Fruit fly (Drosophila melanogaster) whole organism, pupa: Measurements from ENCODE around the gene fipi.

Experiments used
- CG10348 ChIP-seq: fragments of 200-800 bp; sonication (Bioruptor generic); IDR thresholded peaks from 2 replicates; pipeline ENCODE4 v1.3.6; 2022; ENCODE audit warnings: missing biosample characterization, missing genetic modification characterization
- CG12605 ChIP-seq: fragments of 200-800 bp; sonication (Bioruptor generic); IDR thresholded peaks from 2 replicates; pipeline ENCODE4 v1.3.6; 2022; ENCODE audit warnings: missing biosample characterization, missing genetic modification characterization
- CG13204 ChIP-seq: fragments of 200-800 bp; sonication (Bioruptor generic); optimal IDR thresholded peaks from 2 replicates; lab custom pipeline; 2018; ENCODE audit warnings: missing biosample characterization, mild to moderate bottlenecking, missing genetic modification characterization, moderate library complexity
- CG14655 ChIP-seq: fragments of 200-800 bp; sonication (Bioruptor generic); optimal IDR thresholded peaks from 3 replicates; lab custom pipeline; 2017; ENCODE audit warnings: mild to moderate bottlenecking, missing biosample characterization, missing genetic modification reagents, missing genetic modification characterization
- CG15710 ChIP-seq: fragments of 200-800 bp; sonication (Bioruptor generic); optimal IDR thresholded peaks from 2 replicates; lab custom pipeline; 2018; ENCODE audit warnings: missing biosample characterization, mild to moderate bottlenecking, missing genetic modification characterization, moderate library complexity
- CG17806 ChIP-seq: fragments of 200-800 bp; sonication (Bioruptor generic); optimal IDR thresholded peaks from 2 replicates; lab custom pipeline; 2018; ENCODE audit warnings: missing biosample characterization, mild to moderate bottlenecking, missing genetic modification characterization, moderate library complexity
- CG32121 ChIP-seq: fragments of 200-800 bp; sonication (Bioruptor generic); IDR thresholded peaks from 2 replicates; pipeline ENCODE4 v1.3.6; 2022; ENCODE audit warnings: missing biosample characterization, missing genetic modification characterization
- CG34367 ChIP-seq: fragments of 200-800 bp; sonication (Bioruptor generic); optimal IDR thresholded peaks from 2 replicates; lab custom pipeline; 2018; ENCODE audit warnings: missing biosample characterization, mild to moderate bottlenecking, missing genetic modification characterization
- CG4496 ChIP-seq: fragments of 200-800 bp; sonication (Bioruptor generic); IDR thresholded peaks from 3 replicates; pipeline ENCODE4 v1.3.6; 2022; ENCODE audit warnings: missing biosample characterization, missing genetic modification characterization
- CG8159 ChIP-seq: fragments of 200-800 bp; sonication (Bioruptor generic); optimal IDR thresholded peaks from 3 replicates; lab custom pipeline; 2018; ENCODE audit warnings: missing biosample characterization, mild to moderate bottlenecking, missing genetic modification characterization, moderate library complexity
- CG8301 ChIP-seq: fragments of 200-800 bp; sonication (Bioruptor generic); optimal IDR thresholded peaks from 2 replicates; lab custom pipeline; 2018; ENCODE audit warnings: missing biosample characterization, mild to moderate bottlenecking, missing genetic modification characterization
- CG9948 ChIP-seq: fragments of 200-800 bp; sonication (Bioruptor generic); optimal IDR thresholded peaks from 2 replicates; lab custom pipeline; 2018; ENCODE audit warnings: missing biosample characterization, mild to moderate bottlenecking, missing genetic modification characterization, moderate library complexity
- D1 ChIP-seq: fragments of 200-800 bp; sonication (Bioruptor generic); optimal IDR thresholded peaks from 2 replicates; lab custom pipeline; 2018; ENCODE audit warnings: missing biosample characterization, mild to moderate bottlenecking, missing genetic modification characterization, moderate library complexity
- EcR ChIP-seq: fragments of 200-800 bp; sonication (Bioruptor generic); optimal IDR thresholded peaks from 3 replicates; lab custom pipeline; 2019; ENCODE audit warnings: missing biosample characterization, missing genetic modification characterization, mild to moderate bottlenecking, moderate library complexity, missing genetic modification reagents
- Ets98B ChIP-seq: fragments of 200-800 bp; sonication (Bioruptor generic); IDR thresholded peaks from 2 replicates; pipeline ENCODE4 v1.3.6; 2022; ENCODE audit warnings: missing biosample characterization, missing genetic modification characterization
- Pif1A ChIP-seq: fragments of 200-800 bp; sonication (Bioruptor generic); optimal IDR thresholded peaks from 3 replicates; lab custom pipeline; 2016; ENCODE audit warnings: missing biosample characterization, missing genetic modification characterization
- Pif1B ChIP-seq: fragments of 200-800 bp; sonication (Bioruptor generic); optimal IDR thresholded peaks from 3 replicates; lab custom pipeline; 2016; ENCODE audit warnings: missing biosample characterization, missing genetic modification characterization
- Snoo ChIP-seq: fragments of 200-800 bp; sonication (Bioruptor generic); optimal IDR thresholded peaks from 3 replicates; lab custom pipeline; 2017; ENCODE audit warnings: missing biosample characterization, mild to moderate bottlenecking, missing genetic modification characterization, inconsistent platforms
- fd96Ca ChIP-seq: fragments of 200-800 bp; sonication (Bioruptor generic); IDR thresholded peaks from 3 replicates; pipeline ENCODE4 v1.3.6; 2022; ENCODE audit warnings: missing biosample characterization, missing genetic modification characterization
- gl ChIP-seq: fragments of 200-800 bp; sonication (Bioruptor generic); optimal IDR thresholded peaks from 2 replicates; lab custom pipeline; 2018; ENCODE audit warnings: missing biosample characterization, mild to moderate bottlenecking, missing genetic modification characterization
- rn ChIP-seq: fragments of 200-800 bp; sonication (Bioruptor generic); IDR thresholded peaks from 2 replicates; pipeline ENCODE4 v1.3.6; 2022; ENCODE audit warnings: missing biosample characterization, missing genetic modification characterization

fipi gene

DNA sequence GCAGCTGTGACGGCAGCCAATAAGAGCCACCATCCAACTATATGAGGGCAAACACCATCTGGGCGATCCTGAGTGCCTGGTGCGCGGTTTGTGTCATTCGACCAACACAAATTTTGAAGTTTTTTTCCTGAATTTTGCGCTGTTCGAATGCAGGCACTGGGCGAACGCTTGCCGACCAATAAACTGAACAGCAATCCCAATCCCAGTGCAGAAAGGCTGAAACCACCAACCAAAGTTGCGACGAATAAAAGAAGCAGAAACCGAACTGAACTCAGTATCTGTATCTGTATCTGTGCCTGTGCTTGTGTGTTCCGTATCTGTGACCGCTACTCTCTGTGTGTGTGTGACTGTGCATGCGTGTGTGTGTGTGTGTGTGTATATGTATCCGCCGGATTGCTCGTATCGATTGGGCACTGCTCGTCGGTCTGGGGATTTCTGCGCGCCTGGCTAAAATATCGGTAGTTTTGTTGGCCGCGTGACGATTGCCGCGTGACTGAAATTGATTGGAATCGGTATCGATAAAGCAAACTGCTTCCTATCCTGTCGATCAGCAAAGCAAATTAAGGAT lies 17.7 kb upstream of the fipi start:
- TF ChIP-seq CG9948 (tag; lab: Kevin White, UChicago) (no peak), Snoo (tag; lab: Kevin White, UChicago) (no peak), Pif1B (GFP tag; lab: Kevin White, UChicago) (no peak), CG34367 (tag; lab: Kevin White, UChicago) (no peak), CG8301 (tag; lab: Kevin White, UChicago) (no peak), CG8159 (tag; lab: Kevin White, UChicago) (no peak), CG17806 (tag; lab: Kevin White, UChicago) (no peak), Ets98B (GFP tag; lab: Robert Waterston, UW) (peak; percentile 73; the same call in 1 of the 2 replicates), rn (no peak), CG32121 (peak; percentile 65), CG14655 (GFP tag; lab: Kevin White, UChicago) (no peak), CG13204 (GFP tag; lab: Kevin White, UChicago) (peak; percentile 30), EcR (peak; percentile 89), fd96Ca (peak; percentile 75; the same call in 2 of the 3 replicates), CG12605 (GFP tag; lab: Robert Waterston, UW) (no peak), Pif1A (GFP tag; lab: Kevin White, UChicago) (no peak), CG4496 (peak; percentile 55; the same call in 1 of the 3 replicates), CG15710 (no peak), D1 (tag; lab: Kevin White, UChicago) (peak; percentile 12), CG10348 (no peak), gl (tag; lab: Kevin White, UChicago) (peak; percentile 37)

dm6 chr2L:4810697-4811490 lies 17.1 kb upstream of the fipi start:
- peak; percentile 62 for TF ChIP-seq CG8301 (tag; lab: Kevin White, UChicago)
- TF ChIP-seq gl (tag; lab: Kevin White, UChicago): no peak
- no peak for TF ChIP-seq CG12605 (GFP tag; lab: Robert Waterston, UW)
- TF ChIP-seq CG8159 (tag; lab: Kevin White, UChicago): peak; percentile 81
- 0 out of 2 replicates have a peak, but pooled peaks have one; percentile 10 for TF ChIP-seq Ets98B (GFP tag; lab: Robert Waterston, UW)
- TF ChIP-seq CG14655 (GFP tag; lab: Kevin White, UChicago): peak; percentile 80
- TF ChIP-seq EcR: peak; percentile 61
- peak; percentile 58 for TF ChIP-seq CG15710
- peak; percentile 10 for TF ChIP-seq CG17806 (tag; lab: Kevin White, UChicago)
- no peak for TF ChIP-seq D1 (tag; lab: Kevin White, UChicago)
- 0 out of 3 replicates have a peak, but pooled peaks have one; percentile 14 for TF ChIP-seq CG4496
- peak; percentile 67 for TF ChIP-seq Snoo (tag; lab: Kevin White, UChicago)
- TF ChIP-seq CG34367 (tag; lab: Kevin White, UChicago): peak; percentile 6
- peak; percentile 54 for TF ChIP-seq Pif1B (GFP tag; lab: Kevin White, UChicago)
- TF ChIP-seq CG9948 (tag; lab: Kevin White, UChicago): peak; percentile 56
- no peak for TF ChIP-seq rn
- no peak for TF ChIP-seq CG10348
- TF ChIP-seq CG13204 (GFP tag; lab: Kevin White, UChicago): peak; percentile 44
- TF ChIP-seq fd96Ca: no peak
- no peak for TF ChIP-seq CG32121
- peak; percentile 55 for TF ChIP-seq Pif1A (GFP tag; lab: Kevin White, UChicago)

dm6 chr2L:4810044-4810609 lies 16.3 kb upstream of the fipi start:
- TF ChIP-seq Ets98B (GFP tag; lab: Robert Waterston, UW) (peak; percentile 64), CG4496 (peak; percentile 66), fd96Ca (peak; percentile 43; the same call in 1 of the 3 replicates), CG17806 (tag; lab: Kevin White, UChicago) (peak; percentile 10), CG8301 (tag; lab: Kevin White, UChicago) (no peak), EcR (no peak), D1 (tag; lab: Kevin White, UChicago) (peak; percentile 69), Pif1A (GFP tag; lab: Kevin White, UChicago) (peak; percentile 9), Pif1B (GFP tag; lab: Kevin White, UChicago) (peak; percentile 46), CG15710 (peak; percentile 32), CG12605 (GFP tag; lab: Robert Waterston, UW) (peak; percentile 88), CG32121 (peak; percentile 51; the same call in 1 of the 2 replicates), Snoo (tag; lab: Kevin White, UChicago) (peak; percentile 35), gl (tag; lab: Kevin White, UChicago) (no peak)

DNA sequence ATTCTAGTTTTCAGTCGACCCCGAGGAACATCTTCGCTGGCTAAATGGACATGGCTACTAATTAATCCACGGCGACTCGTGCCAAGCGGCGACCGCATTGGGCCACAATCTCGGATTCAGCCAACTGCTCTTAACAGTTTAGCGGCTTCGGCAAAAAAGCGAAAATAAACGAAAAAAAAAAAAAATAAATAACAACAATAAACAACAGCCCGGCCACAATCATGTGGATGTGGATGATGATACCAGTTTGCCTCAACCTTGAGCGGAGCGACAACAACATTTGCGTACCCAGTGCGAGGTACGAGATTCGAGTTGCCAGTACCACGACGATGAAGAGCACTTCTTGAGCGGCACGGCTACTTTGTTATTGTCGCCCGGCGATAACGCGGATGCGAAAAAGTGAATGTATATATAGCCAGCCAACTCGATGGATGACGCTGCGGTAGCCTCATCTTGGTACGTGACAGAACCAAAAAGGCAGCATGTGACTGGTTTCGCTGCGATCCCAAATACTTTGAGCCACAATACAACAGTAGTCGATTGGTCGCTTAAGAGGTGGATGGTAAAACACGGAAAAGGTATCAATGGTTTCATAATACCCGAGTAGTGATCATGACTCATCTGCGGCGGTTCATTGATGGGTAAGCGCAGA lies 14.2 kb upstream of the fipi start:
- TF ChIP-seq CG4496 (no peak; the same call in 2 of the 3 replicates), CG8159 (tag; lab: Kevin White, UChicago) (no peak), rn (no peak), Pif1A (GFP tag; lab: Kevin White, UChicago) (no peak), CG9948 (tag; lab: Kevin White, UChicago) (no peak), CG34367 (tag; lab: Kevin White, UChicago) (no peak), EcR (peak; percentile 63), CG13204 (GFP tag; lab: Kevin White, UChicago) (peak; percentile 67), Ets98B (GFP tag; lab: Robert Waterston, UW) (no peak; the same call in 1 of the 2 replicates), CG14655 (GFP tag; lab: Kevin White, UChicago) (no peak), Snoo (tag; lab: Kevin White, UChicago) (no peak), CG32121 (no peak), gl (tag; lab: Kevin White, UChicago) (no peak), fd96Ca (no peak), D1 (tag; lab: Kevin White, UChicago) (no peak), CG8301 (tag; lab: Kevin White, UChicago) (no peak)
